Worm (Caenorhabditis elegans): ENCODE results near the gene clc-27.

DNA sequence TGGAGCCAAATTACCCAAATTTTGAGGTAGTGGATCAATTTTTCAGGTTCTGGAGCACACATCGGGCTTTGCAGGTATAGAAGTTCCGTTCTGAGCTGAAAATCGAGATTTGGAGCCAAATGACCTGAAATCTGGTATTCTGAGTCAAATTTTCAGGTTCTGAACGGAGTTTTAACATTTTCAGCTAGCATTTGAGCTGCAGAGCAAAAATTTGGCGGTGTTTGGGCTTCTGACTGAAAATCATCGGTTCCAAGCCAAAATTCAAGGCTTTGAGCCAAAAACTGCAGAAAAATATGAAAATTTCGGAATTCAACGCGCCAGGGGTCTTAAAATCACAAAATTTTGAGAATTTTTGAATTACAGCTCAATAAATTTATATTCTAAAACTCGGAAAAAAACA lies 22.8 kb downstream of the clc-27 start, which contains the start of the genes clc-26 and E_BE45912.2:
- TF ChIP-seq him-1 (tag; optimal IDR thresholded peaks at IDR 0.05) (no peak), dao-5 (tag; optimal IDR thresholded peaks at IDR 0.05) (no peak)

Data from whole organism, L4/young adult.